Worm (Caenorhabditis elegans) whole organism, L2 larva: ENCODE measurements around the gene sir-2.3.

Experiments
- F13H6.1 ChIP-seq: sonication (generic microtip); optimal IDR thresholded peaks from 2 replicates; lab custom pipeline; 2016; ENCODE audit warnings: missing genetic modification characterization, missing compliant biosample characterization
- blmp-1 ChIP-seq: sonication (generic microtip); optimal IDR thresholded peaks from 2 replicates; lab custom pipeline; 2017; ENCODE audit warnings: missing genetic modification characterization, mild to moderate bottlenecking, missing compliant biosample characterization, antibody characterized with exemption, moderate library complexity; ENCODE audit not compliant: insufficient read depth
- egl-27 ChIP-seq: sonication (generic microtip); optimal IDR thresholded peaks from 3 replicates; lab custom pipeline; 2017; ENCODE audit warnings: missing biosample characterization, missing genetic modification reagents, missing genetic modification characterization
- elt-3 ChIP-seq: sonication (generic microtip); optimal IDR thresholded peaks from 2 replicates; lab custom pipeline; 2017; ENCODE audit warnings: missing biosample characterization, missing genetic modification characterization
- mab-5 ChIP-seq: fragments of 150-350 bp; optimal IDR thresholded peaks from 2 replicates; lab custom pipeline; 2014; ENCODE audit warnings: missing biosample characterization, missing genetic modification characterization
- nhr-11 ChIP-seq: fragments of 150-350 bp; optimal IDR thresholded peaks from 2 replicates; lab custom pipeline; 2014; ENCODE audit warnings: missing biosample characterization, missing genetic modification characterization
- nhr-12 ChIP-seq: fragments of 150-350 bp; optimal IDR thresholded peaks from 2 replicates; lab custom pipeline; 2014; ENCODE audit warnings: missing biosample characterization, missing genetic modification characterization
- nhr-237 ChIP-seq: fragments of 150-350 bp; optimal IDR thresholded peaks from 2 replicates; lab custom pipeline; 2014; ENCODE audit warnings: missing biosample characterization, missing genetic modification characterization
- nhr-77 ChIP-seq: fragments of 150-350 bp; optimal IDR thresholded peaks from 2 replicates; lab custom pipeline; 2014; ENCODE audit warnings: missing biosample characterization, missing genetic modification characterization
- skn-1 ChIP-seq: sonication (generic microtip); optimal IDR thresholded peaks from 2 replicates; lab custom pipeline; 2017; ENCODE audit warnings: missing biosample characterization, missing genetic modification characterization
- unc-55 ChIP-seq: fragments of 150-350 bp; sonication (generic microtip); optimal IDR thresholded peaks from 3 replicates; lab custom pipeline; 2014; ENCODE audit warnings: missing biosample characterization, missing genetic modification reagents, missing genetic modification characterization
- unc-62 ChIP-seq: fragments of 150-350 bp; optimal IDR thresholded peaks from 2 replicates; lab custom pipeline; 2014; ENCODE audit warnings: missing biosample characterization, missing genetic modification reagents, missing genetic modification characterization
- ztf-11 ChIP-seq: sonication (generic microtip); optimal IDR thresholded peaks from 2 replicates; lab custom pipeline; 2017; ENCODE audit warnings: missing biosample characterization, missing genetic modification characterization
- ztf-4 ChIP-seq: fragments of 150-350 bp; optimal IDR thresholded peaks from 2 replicates; lab custom pipeline; 2014; ENCODE audit warnings: missing biosample characterization, missing genetic modification characterization

DNA sequence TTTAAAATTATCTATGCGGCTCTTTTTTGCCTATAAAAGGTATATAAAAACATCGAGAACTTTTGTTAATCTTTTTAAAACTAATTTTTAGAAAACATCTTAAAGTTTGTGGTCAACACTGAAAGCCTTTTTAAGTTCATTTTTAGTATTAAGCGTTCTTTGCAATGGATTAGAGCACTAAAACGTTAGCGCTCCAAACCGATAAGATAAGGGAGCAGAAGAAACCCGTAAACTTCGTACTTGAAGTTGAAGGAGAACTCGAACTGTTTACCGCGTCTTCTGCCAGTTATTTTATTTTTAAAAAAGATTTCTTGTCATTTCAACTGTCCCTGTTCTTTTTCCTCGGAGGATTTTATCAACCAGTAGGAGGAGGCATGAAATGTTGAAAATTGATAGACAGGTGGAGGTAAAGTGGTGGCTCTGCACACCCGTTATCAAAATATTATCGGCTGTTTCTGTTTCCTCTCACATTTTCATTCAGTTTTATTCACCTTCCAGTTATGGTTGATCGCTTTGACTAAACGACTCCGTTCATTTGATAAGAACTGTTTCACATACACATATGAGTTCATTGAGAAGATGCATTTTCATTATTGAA lies 7.6 kb downstream of the sir-2.3 start:
- TF ChIP-seq nhr-12 (tag; lab: Kevin White, UChicago) (no peak), unc-55 (GFP tag; lab: Kevin White, UChicago) (no peak), elt-3 (tag; lab: Kevin White, UChicago) (no peak), egl-27 (tag; lab: Kevin White, UChicago) (no peak), nhr-77 (tag; lab: Kevin White, UChicago) (no peak), unc-62 (GFP tag; lab: Kevin White, UChicago) (no peak), nhr-11 (tag; lab: Kevin White, UChicago) (no peak), ztf-4 (tag; lab: Kevin White, UChicago) (no peak), ztf-11 (tag; lab: Kevin White, UChicago) (no peak), mab-5 (tag; lab: Kevin White, UChicago) (no peak), skn-1 (tag; lab: Kevin White, UChicago) (no peak), nhr-237 (tag; lab: Kevin White, UChicago) (no peak), blmp-1 (tag; lab: Kevin White, UChicago) (no peak), F13H6.1 (tag; lab: Kevin White, UChicago) (no peak)
